Fruit fly (Drosophila melanogaster) whole organism, prepupa: ENCODE results near the gene CG15141.

Source experiments
- Blimp-1 ChIP-seq: fragments of 200-800 bp; sonication (Bioruptor generic); optimal IDR thresholded peaks from 3 replicates; lab custom pipeline; 2017; ENCODE audit warnings: missing biosample characterization, missing genetic modification characterization, mild to moderate bottlenecking, moderate library complexity, missing genetic modification reagents
- CG1621 ChIP-seq: fragments of 200-800 bp; sonication (Bioruptor generic); optimal IDR thresholded peaks from 3 replicates; lab custom pipeline; 2018; ENCODE audit warnings: missing biosample characterization, mild to moderate bottlenecking, missing genetic modification characterization
- CG6808 ChIP-seq: fragments of 200-800 bp; sonication (Bioruptor generic); optimal IDR thresholded peaks from 3 replicates; lab custom pipeline; 2017; ENCODE audit warnings: missing biosample characterization, missing genetic modification characterization, mild to moderate bottlenecking, moderate library complexity, missing genetic modification reagents
- CG9139 ChIP-seq: fragments of 200-800 bp; sonication (Bioruptor generic); optimal IDR thresholded peaks from 3 replicates; lab custom pipeline; 2017; ENCODE audit warnings: missing biosample characterization, mild to moderate bottlenecking, missing genetic modification characterization
- Eip78C ChIP-seq: fragments of 200-800 bp; sonication (Bioruptor generic); peaks from one replicate; lab custom pipeline; 2016; ENCODE audit warnings: missing biosample characterization, missing genetic modification characterization
- Hr4 ChIP-seq: fragments of 200-800 bp; sonication (Bioruptor generic); optimal IDR thresholded peaks from 3 replicates; lab custom pipeline; 2016; ENCODE audit warnings: missing biosample characterization, missing genetic modification characterization
- Lpt ChIP-seq: fragments of 200-800 bp; sonication (Bioruptor generic); optimal IDR thresholded peaks from 3 replicates; lab custom pipeline; 2016; ENCODE audit warnings: missing biosample characterization, missing genetic modification characterization
- OdsH ChIP-seq: fragments of 200-800 bp; sonication (Bioruptor generic); optimal IDR thresholded peaks from 3 replicates; lab custom pipeline; 2016; ENCODE audit warnings: missing biosample characterization, missing genetic modification characterization
- Sox15 ChIP-seq: fragments of 200-800 bp; sonication (Bioruptor generic); optimal IDR thresholded peaks from 3 replicates; lab custom pipeline; 2016; ENCODE audit warnings: missing biosample characterization, missing genetic modification characterization
- acj6 ChIP-seq: fragments of 200-800 bp; sonication (Bioruptor generic); optimal IDR thresholded peaks from 3 replicates; lab custom pipeline; 2016; ENCODE audit warnings: missing biosample characterization, missing genetic modification characterization
- spab ChIP-seq: fragments of 200-800 bp; sonication (Bioruptor generic); optimal IDR thresholded peaks from 2 replicates; lab custom pipeline; 2017; ENCODE audit warnings: missing biosample characterization, mild to moderate bottlenecking, missing genetic modification characterization, missing genetic modification reagents
- topi ChIP-seq: fragments of 200-800 bp; sonication (Bioruptor generic); optimal IDR thresholded peaks from 3 replicates; lab custom pipeline; 2016; ENCODE audit warnings: missing biosample characterization, missing genetic modification characterization

DNA sequence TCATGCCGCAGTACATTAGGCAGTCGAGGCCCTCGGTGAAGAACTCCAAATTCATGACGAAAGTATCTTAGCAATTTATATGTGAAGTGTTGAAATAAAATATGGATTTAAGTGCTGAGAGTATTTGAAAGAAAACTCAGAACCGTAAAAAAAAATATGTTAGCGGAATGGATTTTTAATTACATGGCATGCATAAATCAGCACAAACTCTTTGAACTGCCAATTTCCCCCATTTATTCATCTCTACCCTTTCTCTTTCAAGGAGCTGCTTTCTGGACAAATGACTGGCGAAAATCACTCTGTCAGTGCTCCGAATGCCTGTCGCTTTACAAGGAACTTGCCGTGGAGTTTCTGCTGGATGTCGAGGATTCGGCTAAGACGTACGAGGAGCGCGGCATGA is 2.1 kb downstream of the CG15141 start, which contains the start of gene Rsph9:
- TF ChIP-seq Hr4 (no peak), acj6 (GFP tag; lab: Kevin White, UChicago) (no peak), CG1621 (no peak), Sox15 (GFP tag; lab: Kevin White, UChicago) (no peak), OdsH (no peak), spab (GFP tag; lab: Kevin White, UChicago) (no peak), CG9139 (GFP tag; lab: Kevin White, UChicago) (no peak), CG6808 (GFP tag; lab: Kevin White, UChicago) (no peak), Blimp-1 (GFP tag; lab: Kevin White, UChicago) (no peak), topi (GFP tag; lab: Kevin White, UChicago) (no peak), Lpt (GFP tag; lab: Kevin White, UChicago) (no peak), Eip78C (GFP tag; lab: Kevin White, UChicago) (no peak)
